Fruit fly (Drosophila melanogaster): Measurements from ENCODE around the gene CG34291.

CG34291 gene

dm6 chr3R:26425681-26426080, at the start of gene CG34291:
TSS of gene CG34291 (minus strand) at chr3R:26425781.
- TF ChIP-seq insv (optimal IDR thresholded peaks at IDR 0.05) (no peak), Myc (optimal IDR thresholded peaks at IDR 0.05) (no peak), h (optimal IDR thresholded peaks at IDR 0.05) (no peak), Sin3A (optimal IDR thresholded peaks at IDR 0.05) (no peak), ttk (optimal IDR thresholded peaks at IDR 0.05) (no peak), psq (optimal IDR thresholded peaks at IDR 0.05) (no peak)

DNA sequence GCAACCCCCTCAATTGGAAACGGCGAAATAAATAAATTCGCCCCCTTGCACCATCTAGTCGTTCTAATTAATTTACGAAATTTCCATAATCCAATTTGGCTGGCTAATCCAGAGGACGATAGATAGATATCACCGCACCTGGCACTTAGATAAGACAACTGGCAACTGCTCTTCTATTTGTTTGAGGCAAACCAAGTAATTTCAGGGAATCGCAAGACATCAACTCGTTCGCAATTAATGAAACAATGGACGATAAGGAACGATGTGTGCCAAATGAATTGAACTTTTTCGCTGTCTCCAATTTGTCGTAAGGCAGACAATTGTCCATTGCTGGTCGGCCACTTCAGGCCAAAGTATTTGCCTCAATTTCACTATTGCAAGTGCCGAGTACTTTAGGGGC, 39.5 kb upstream of the CG34291 start:
- TF ChIP-seq psq (optimal IDR thresholded peaks at IDR 0.05): no peak
- no peak for TF ChIP-seq h (optimal IDR thresholded peaks at IDR 0.05)
- no peak for TF ChIP-seq ttk (optimal IDR thresholded peaks at IDR 0.05)
- TF ChIP-seq Sin3A (optimal IDR thresholded peaks at IDR 0.05): no peak

DNA sequence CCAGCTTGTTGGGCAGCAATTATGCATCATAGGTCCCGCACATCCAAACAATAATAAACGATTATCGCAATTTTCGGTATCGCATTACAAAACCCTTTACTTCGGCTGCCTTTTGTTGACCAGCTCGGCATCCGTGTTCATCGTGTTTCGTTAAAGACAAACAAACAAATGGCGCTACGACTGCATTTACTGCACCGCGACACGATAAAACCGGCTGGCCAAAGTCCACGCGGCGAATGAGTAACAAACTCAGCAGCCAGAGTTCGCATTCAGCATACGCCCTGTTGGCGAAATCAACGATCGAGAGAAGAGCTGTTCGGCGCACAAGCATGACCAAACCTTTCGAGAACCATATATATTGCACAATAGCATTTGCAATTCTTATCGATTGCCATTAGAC, 38.8 kb upstream of the CG34291 start:
- TF ChIP-seq insv (optimal IDR thresholded peaks at IDR 0.05) (no peak), ttk (optimal IDR thresholded peaks at IDR 0.05) (no peak), psq (optimal IDR thresholded peaks at IDR 0.05) (no peak), Sin3A (optimal IDR thresholded peaks at IDR 0.05) (no peak), Myc (optimal IDR thresholded peaks at IDR 0.05) (no peak), h (optimal IDR thresholded peaks at IDR 0.05) (no peak)

DNA sequence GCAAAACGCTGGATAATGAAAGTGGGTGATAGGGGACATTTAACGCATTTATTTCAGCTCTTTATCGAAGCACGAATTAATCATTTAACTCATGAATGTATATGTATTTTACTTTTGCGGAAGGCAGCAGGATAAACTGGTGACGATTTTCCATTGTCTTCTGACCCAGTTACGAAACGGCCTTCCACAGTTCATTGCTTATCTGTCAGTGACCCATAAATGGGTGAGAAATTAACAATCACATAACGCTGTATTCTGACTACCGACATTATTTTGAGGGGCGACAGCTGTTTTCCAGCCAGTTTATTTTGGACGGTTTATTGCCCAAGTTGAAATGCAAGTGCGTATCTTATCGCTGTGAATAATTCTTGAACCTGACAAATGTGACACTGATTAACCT, 38.0 kb upstream of the CG34291 start:
- TF ChIP-seq h (optimal IDR thresholded peaks at IDR 0.05) (no peak), Sin3A (optimal IDR thresholded peaks at IDR 0.05) (no peak), Myc (optimal IDR thresholded peaks at IDR 0.05) (no peak), ttk (optimal IDR thresholded peaks at IDR 0.05) (no peak), psq (optimal IDR thresholded peaks at IDR 0.05) (no peak), insv (optimal IDR thresholded peaks at IDR 0.05) (no peak)

DNA sequence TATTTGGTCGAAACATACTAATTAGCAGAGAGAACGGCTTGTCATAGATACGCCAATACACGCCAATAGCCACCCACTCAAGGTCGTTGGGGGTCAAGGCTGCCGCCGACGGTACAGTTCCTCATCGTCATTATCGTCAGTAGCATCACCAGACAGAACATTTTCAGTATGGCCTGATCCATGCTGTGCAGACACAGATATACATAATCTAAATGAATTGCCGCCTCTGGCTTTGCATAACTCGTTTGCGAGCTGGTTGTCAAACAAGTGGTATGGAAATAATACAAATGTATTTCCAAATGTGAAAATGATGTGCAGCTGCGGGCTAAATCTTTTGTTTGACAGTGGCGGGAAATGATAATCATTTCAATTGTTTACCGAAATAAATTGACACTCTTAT, 37.6 kb upstream of the CG34291 start:
- TF ChIP-seq insv (optimal IDR thresholded peaks at IDR 0.05) (no peak), psq (optimal IDR thresholded peaks at IDR 0.05) (no peak), ttk (optimal IDR thresholded peaks at IDR 0.05) (no peak), Sin3A (optimal IDR thresholded peaks at IDR 0.05) (no peak), Myc (optimal IDR thresholded peaks at IDR 0.05) (no peak), h (optimal IDR thresholded peaks at IDR 0.05) (no peak)

DNA sequence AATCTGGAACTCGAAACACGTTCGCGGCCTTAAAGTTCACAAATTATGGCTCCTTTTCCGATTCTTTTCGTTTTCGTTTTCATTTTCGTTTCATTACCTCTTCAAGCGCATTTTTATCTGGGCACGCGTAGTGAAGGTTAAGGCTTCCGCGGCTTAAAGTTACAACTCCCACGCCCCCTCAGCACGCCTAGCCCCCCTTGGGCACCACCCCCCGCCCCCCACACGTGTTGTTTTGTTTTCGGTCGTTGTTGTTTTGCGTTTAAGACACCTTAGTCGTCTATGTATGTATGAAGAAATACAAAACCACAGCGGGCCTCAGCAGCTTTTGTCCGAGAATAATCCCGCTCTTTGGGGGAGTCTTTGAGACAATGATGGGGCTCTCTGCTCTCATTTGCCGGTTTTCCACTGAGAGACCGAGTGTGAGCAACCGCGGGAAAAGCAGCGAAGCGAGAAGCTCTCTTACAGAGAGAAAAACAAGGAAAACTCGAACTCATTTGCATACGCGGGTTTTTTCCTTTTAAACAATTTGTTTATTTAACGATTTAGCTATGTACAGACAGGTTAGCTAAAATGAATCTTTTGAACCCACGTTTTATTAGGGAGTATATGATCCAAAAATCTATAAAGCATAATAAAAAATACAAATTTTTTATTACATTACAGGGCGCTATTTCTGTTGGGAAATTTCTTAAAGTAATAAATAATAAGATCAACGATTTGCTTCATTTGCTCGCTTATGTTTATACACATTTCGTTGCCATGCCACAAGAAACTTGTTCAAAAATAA, 36.8 kb upstream of the CG34291 start:
- no peak for TF ChIP-seq h (optimal IDR thresholded peaks at IDR 0.05)
- TF ChIP-seq insv (optimal IDR thresholded peaks at IDR 0.05): no peak
- no peak for TF ChIP-seq psq (optimal IDR thresholded peaks at IDR 0.05)
- TF ChIP-seq ttk (optimal IDR thresholded peaks at IDR 0.05): no peak
- TF ChIP-seq Myc (optimal IDR thresholded peaks at IDR 0.05): no peak

- no peak for TF ChIP-seq insv (optimal IDR thresholded peaks at IDR 0.05)
- no peak for TF ChIP-seq psq (optimal IDR thresholded peaks at IDR 0.05)
- TF ChIP-seq Myc (optimal IDR thresholded peaks at IDR 0.05): no peak
- no peak for TF ChIP-seq Sin3A (optimal IDR thresholded peaks at IDR 0.05)
- no peak for TF ChIP-seq ttk (optimal IDR thresholded peaks at IDR 0.05)
- TF ChIP-seq h (optimal IDR thresholded peaks at IDR 0.05): no peak
These were observed 35.7 kb upstream of the CG34291 start, which contains the start of gene CG5455 for dm6 chr3R:26461226-26461805. TSS of gene CG5455 (plus strand) at chr3R:26461527.

DNA sequence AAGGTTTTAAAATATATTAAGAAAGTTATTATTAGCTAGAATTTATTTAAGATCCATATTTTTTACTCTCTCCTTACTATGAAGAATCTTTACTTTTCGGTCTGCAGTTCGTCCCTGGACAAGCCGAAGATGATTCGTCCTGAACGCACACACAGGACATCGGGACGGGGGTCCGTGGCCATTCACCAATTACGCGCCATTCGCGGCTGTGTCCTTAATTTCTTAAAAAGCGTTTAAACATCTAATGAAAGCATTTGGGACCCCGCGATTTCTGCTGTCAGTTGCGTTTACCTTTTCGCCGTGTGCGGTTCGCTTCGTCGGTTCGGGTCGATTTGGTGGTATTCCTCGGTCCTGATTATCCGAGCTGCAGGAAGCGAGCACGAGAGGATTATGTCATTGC, 32.4 kb upstream of the CG34291 start, which contains the start of gene CG14238:
TSS of gene CG14238 (plus strand) at position 301 of the 400 bp plus-strand sequence.
- TF ChIP-seq insv (optimal IDR thresholded peaks at IDR 0.05): no peak

DNA sequence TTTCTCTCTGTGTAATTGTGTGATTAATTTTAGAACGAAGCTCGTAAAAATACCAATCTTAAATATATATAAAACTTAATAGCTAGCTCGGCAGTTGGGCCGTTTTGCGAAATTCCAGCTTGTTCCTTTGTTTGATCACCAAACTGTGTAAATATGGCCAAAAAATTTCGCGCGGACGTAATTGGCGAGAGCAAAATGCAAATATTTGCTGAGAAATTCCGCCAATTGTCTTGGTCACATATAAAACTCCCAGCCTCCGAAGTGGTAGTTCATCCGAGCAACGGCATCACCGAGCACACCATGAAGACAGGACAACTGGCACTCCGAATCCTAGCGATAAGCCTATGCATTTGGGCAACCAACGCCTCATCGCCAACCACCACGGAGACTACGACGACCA, 31.0 kb upstream of the CG34291 start, which contains the start of gene CG14237:
TSS of gene CG14237 (plus strand) at position 301 of the 400 bp plus-strand sequence.
- TF ChIP-seq Sin3A (optimal IDR thresholded peaks at IDR 0.05) (no peak), Myc (optimal IDR thresholded peaks at IDR 0.05) (no peak), ttk (optimal IDR thresholded peaks at IDR 0.05) (no peak), psq (optimal IDR thresholded peaks at IDR 0.05) (no peak), insv (optimal IDR thresholded peaks at IDR 0.05) (no peak), h (optimal IDR thresholded peaks at IDR 0.05) (no peak)

DNA sequence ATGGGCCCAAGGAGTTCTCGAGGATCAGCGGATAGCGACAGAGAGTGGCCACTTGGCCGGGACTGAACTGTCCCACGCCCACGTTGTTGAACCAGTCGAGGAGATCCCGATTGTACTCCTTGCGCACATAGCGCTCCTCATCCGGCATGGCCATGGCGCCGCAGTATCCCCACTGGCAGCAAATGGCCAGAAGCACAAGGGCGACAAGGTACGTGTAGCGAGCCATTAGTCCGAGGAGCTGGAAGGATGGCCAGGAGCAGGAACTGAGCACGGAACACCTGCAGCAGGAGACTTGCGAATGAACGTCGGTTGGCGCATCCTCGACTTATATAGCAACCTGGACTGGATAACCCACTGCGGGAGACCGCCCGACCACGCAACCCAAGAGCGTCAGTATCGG, 30.3 kb upstream of the CG34291 start, which contains the start of gene Pdf:
TSS of gene Pdf (minus strand) at position 304 of the 400 bp plus-strand sequence.
- no peak for TF ChIP-seq psq (optimal IDR thresholded peaks at IDR 0.05)
- TF ChIP-seq Myc (optimal IDR thresholded peaks at IDR 0.05): no peak
- TF ChIP-seq h (optimal IDR thresholded peaks at IDR 0.05): no peak
- TF ChIP-seq ttk (optimal IDR thresholded peaks at IDR 0.05): no peak
- TF ChIP-seq insv (optimal IDR thresholded peaks at IDR 0.05): no peak
- no peak for TF ChIP-seq Sin3A (optimal IDR thresholded peaks at IDR 0.05)

DNA sequence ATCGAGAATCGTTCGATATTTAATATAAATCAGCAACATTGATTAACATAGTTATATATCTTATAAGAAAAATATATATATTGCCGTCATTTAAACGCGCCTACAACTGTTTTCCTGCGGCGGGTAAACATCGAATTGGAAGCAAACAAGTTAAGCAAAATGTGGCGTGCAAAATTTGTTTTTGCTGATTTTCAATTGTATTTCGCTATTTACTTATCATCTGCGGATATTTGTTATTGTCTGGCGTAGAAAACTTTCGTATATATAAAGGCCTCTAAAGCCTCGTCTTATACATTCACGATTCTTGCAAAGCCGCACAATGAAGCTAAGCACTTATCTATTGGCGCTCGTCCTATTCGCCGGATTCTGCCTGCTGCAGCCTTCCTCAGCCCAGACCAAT, 28.9 kb upstream of the CG34291 start, which contains the start of gene CG43117:
TSS of gene CG43117 (plus strand) at position 301 of the 400 bp plus-strand sequence.
- TF ChIP-seq h (optimal IDR thresholded peaks at IDR 0.05) (no peak), Myc (optimal IDR thresholded peaks at IDR 0.05) (no peak), ttk (optimal IDR thresholded peaks at IDR 0.05) (no peak), psq (optimal IDR thresholded peaks at IDR 0.05) (no peak), Sin3A (optimal IDR thresholded peaks at IDR 0.05) (no peak), insv (optimal IDR thresholded peaks at IDR 0.05) (no peak)

DNA sequence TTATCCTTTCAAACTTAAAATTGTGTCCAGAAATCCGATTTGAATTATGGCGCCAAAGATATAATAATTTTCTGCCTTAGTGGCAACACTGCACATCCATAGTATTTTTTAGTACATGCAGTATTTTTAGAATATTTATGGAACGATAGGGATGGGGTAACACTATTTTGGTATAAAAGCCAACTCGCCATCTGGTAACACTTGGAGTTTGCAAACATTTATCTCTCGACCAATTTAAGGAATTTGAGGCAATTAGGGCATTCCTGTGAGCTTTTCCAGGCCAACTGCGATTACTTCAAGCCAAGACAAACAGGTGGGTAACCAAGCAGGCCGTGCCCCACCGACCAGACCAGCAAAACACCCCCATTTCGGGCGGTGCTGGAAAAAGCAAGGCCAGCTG, 26.8 kb upstream of the CG34291 start, which contains the start of gene CG5447:
TSS of gene CG5447 (plus strand) at position 190 of the 400 bp plus-strand sequence.
- no peak for TF ChIP-seq Myc (optimal IDR thresholded peaks at IDR 0.05)
- no peak for TF ChIP-seq Sin3A (optimal IDR thresholded peaks at IDR 0.05)
- no peak for TF ChIP-seq insv (optimal IDR thresholded peaks at IDR 0.05)
- no peak for TF ChIP-seq ttk (optimal IDR thresholded peaks at IDR 0.05)
- no peak for TF ChIP-seq h (optimal IDR thresholded peaks at IDR 0.05)
- no peak for TF ChIP-seq psq (optimal IDR thresholded peaks at IDR 0.05)
